Worm (Caenorhabditis elegans) whole organism, midembryonic: ENCODE data around the gene T01D3.3.

Source experiments
- T22C8.4 ChIP-seq: fragments of 200-800 bp; sonication (Bioruptor generic); IDR thresholded peaks from 2 replicates; pipeline ENCODE4 v1.3.6; 2022; ENCODE audit warnings: missing genetic modification characterization, missing compliant biosample characterization
- cog-1 ChIP-seq: sonication (generic microtip); optimal IDR thresholded peaks from 2 replicates; lab custom pipeline; 2016; ENCODE audit warnings: missing genetic modification characterization, missing compliant biosample characterization
- flt-1 ChIP-seq: fragments of 200-800 bp; sonication (Bioruptor generic); IDR thresholded peaks from 2 replicates; pipeline ENCODE4 v1.3.6; 2022; ENCODE audit warnings: missing genetic modification characterization, missing compliant biosample characterization
- klf-2 ChIP-seq: fragments of 200-800 bp; sonication (Bioruptor generic); conservative IDR thresholded peaks from 2 replicates; pipeline ENCODE4 v1.3.6; 2022; ENCODE audit warnings: missing genetic modification reagents, missing genetic modification characterization, missing compliant biosample characterization
- med-1 ChIP-seq: sonication (generic microtip); optimal IDR thresholded peaks from 2 replicates; lab custom pipeline; 2017; ENCODE audit warnings: missing genetic modification characterization, mild to moderate bottlenecking, missing compliant biosample characterization, antibody characterized with exemption, missing genetic modification reagents; ENCODE audit not compliant: insufficient read depth
- ref-1 ChIP-seq: fragments of 200-800 bp; sonication (Bioruptor generic); conservative IDR thresholded peaks from 2 replicates; pipeline ENCODE4 v1.3.6; 2022; ENCODE audit warnings: missing genetic modification reagents, missing genetic modification characterization, missing compliant biosample characterization
- tab-1 ChIP-seq: fragments of 200-800 bp; sonication (Bioruptor generic); IDR thresholded peaks from 2 replicates; pipeline ENCODE4 v1.3.6; 2022; ENCODE audit warnings: missing genetic modification characterization, missing compliant biosample characterization
- ztf-23 ChIP-seq: fragments of 200-800 bp; sonication (Bioruptor generic); IDR thresholded peaks from 2 replicates; pipeline ENCODE4 v1.3.6; 2022; ENCODE audit warnings: missing genetic modification reagents, missing genetic modification characterization, missing compliant biosample characterization
- ztf-29 ChIP-seq: fragments of 200-800 bp; sonication (Bioruptor generic); IDR thresholded peaks from 2 replicates; pipeline ENCODE4 v1.3.6; 2022; ENCODE audit warnings: missing genetic modification reagents, missing genetic modification characterization, missing compliant biosample characterization

DNA sequence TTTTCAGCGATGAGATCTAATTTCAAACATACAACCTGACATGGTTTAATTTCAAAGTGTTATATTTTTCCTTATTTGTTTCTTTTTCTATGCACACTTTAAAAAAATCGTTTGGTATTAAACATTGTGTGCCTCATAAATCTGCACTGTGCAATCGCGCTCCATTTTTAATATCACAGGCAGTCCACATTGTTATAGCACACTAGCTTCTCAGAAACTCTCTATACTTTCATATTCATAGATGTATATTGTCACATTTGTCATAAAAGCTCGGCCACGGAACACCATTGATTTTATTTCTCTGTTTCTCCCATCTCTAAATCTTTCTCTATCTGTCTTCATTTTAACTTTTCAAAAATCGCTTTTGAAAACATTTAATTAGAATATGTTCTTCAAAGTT is 53.3 kb downstream of the T01D3.3 start:
- TF ChIP-seq med-1 (GFP tag; lab: Kevin White, UChicago) (no peak), flt-1 (no peak), klf-2 (GFP tag; lab: Robert Waterston, UW) (no peak), cog-1 (tag; lab: Kevin White, UChicago) (no peak), tab-1 (GFP tag; lab: Robert Waterston, UW) (no peak), ztf-29 (GFP tag; lab: Robert Waterston, UW) (no peak), ref-1 (GFP tag; lab: Robert Waterston, UW) (no peak), T22C8.4 (GFP tag; lab: Robert Waterston, UW) (no peak), ztf-23 (GFP tag; lab: Robert Waterston, UW) (no peak)
